Fruit fly (Drosophila melanogaster) S2 (cell line): Measurements from ENCODE around the gene Smvt.

Experiments
- CG8478 ChIP-seq: fragments of >200 bp; optimal IDR thresholded peaks from 2 replicates; lab custom pipeline; 2018
- CTCF ChIP-seq, 2 experiments: fragments of >200 bp; optimal IDR thresholded peaks; 2 replicates each; lab custom pipeline; 2018

The Smvt gene

dm6 chr3R:31727773-31728172 is 33.6 kb downstream of the Smvt start:
- TF ChIP-seq CG8478 (lab: Kevin White, UChicago) = no peak

- TF ChIP-seq CTCF (optimal IDR thresholded peaks at IDR 0.05; lab: Kevin White, UChicago) (no peak), CG8478 (lab: Kevin White, UChicago) (no peak)
Observed at dm6 chr3R:31726286-31726685, 35.1 kb downstream of the Smvt start.

- TF ChIP-seq CG8478 (lab: Kevin White, UChicago) (no peak), CTCF (optimal IDR thresholded peaks at IDR 0.05; lab: Kevin White, UChicago) (no peak)
Observed at dm6 chr3R:31725486-31726227, 35.7 kb downstream of the Smvt start.

- no peak for TF ChIP-seq CTCF (optimal IDR thresholded peaks at IDR 0.05; lab: Kevin White, UChicago)
- no peak for TF ChIP-seq CG8478 (lab: Kevin White, UChicago)
Observed at dm6 chr3R:31724580-31725320, 36.6 kb downstream of the Smvt start.

- TF ChIP-seq CTCF (optimal IDR thresholded peaks at IDR 0.05; lab: Kevin White, UChicago) (no peak), CG8478 (lab: Kevin White, UChicago) (no peak)
Observed at dm6 chr3R:31724136-31724535, 37.2 kb downstream of the Smvt start.

- TF ChIP-seq CG8478 (lab: Kevin White, UChicago) (no peak), CTCF (optimal IDR thresholded peaks at IDR 0.05; lab: Kevin White, UChicago) (no peak)
Observed at dm6 chr3R:31723206-31723933, 38.0 kb downstream of the Smvt start.

- TF ChIP-seq CTCF (optimal IDR thresholded peaks at IDR 0.05; lab: Kevin White, UChicago) (no peak), CG8478 (lab: Kevin White, UChicago) (no peak)
Observed at dm6 chr3R:31721958-31722357, 39.4 kb downstream of the Smvt start.

dm6 chr3R:31721466-31721865 is 39.9 kb downstream of the Smvt start:
- TF ChIP-seq CTCF (optimal IDR thresholded peaks at IDR 0.05; lab: Kevin White, UChicago) (no peak), CG8478 (lab: Kevin White, UChicago) (no peak)

dm6 chr3R:31720112-31720511 is 41.3 kb downstream of the Smvt start:
- no peak for TF ChIP-seq CTCF (optimal IDR thresholded peaks at IDR 0.05; lab: Kevin White, UChicago)
- TF ChIP-seq CG8478 (lab: Kevin White, UChicago) = no peak

- TF ChIP-seq CTCF (optimal IDR thresholded peaks at IDR 0.05; lab: Kevin White, UChicago) = no peak
- TF ChIP-seq CG8478 (lab: Kevin White, UChicago) = no peak
Observed at dm6 chr3R:31719497-31719896, 41.9 kb downstream of the Smvt start.

- TF ChIP-seq CTCF (optimal IDR thresholded peaks at IDR 0.05; lab: Kevin White, UChicago) (no peak), CG8478 (lab: Kevin White, UChicago) (no peak)
Observed at dm6 chr3R:31718967-31719366, 42.4 kb downstream of the Smvt start.

dm6 chr3R:31718168-31718565 is 43.2 kb downstream of the Smvt start:
- TF ChIP-seq CG8478 (lab: Kevin White, UChicago) = no peak
- TF ChIP-seq CTCF (optimal IDR thresholded peaks at IDR 0.05; lab: Kevin White, UChicago) = no peak

dm6 chr3R:31717299-31718167 is 43.8 kb downstream of the Smvt start:
- TF ChIP-seq CG8478 (lab: Kevin White, UChicago) = no peak
- no peak for TF ChIP-seq CTCF (optimal IDR thresholded peaks at IDR 0.05; lab: Kevin White, UChicago)

- TF ChIP-seq CG8478 (lab: Kevin White, UChicago) (no peak), CTCF (optimal IDR thresholded peaks at IDR 0.05; lab: Kevin White, UChicago) (no peak)
Observed at dm6 chr3R:31716265-31716664, 45.1 kb downstream of the Smvt start.
